Fruit fly (Drosophila melanogaster) whole organism, adult: ENCODE results near the gene CG10343.

Experiments
- CG11617 ChIP-seq: fragments of 200-800 bp; sonication (Bioruptor generic); optimal IDR thresholded peaks from 2 replicates; lab custom pipeline; 2017; ENCODE audit warnings: mild to moderate bottlenecking, missing biosample characterization, missing genetic modification reagents, missing genetic modification characterization
- CG12768 ChIP-seq: fragments of 200-800 bp; sonication (Bioruptor generic); optimal IDR thresholded peaks from 2 replicates; lab custom pipeline; 2017; ENCODE audit warnings: missing biosample characterization, missing genetic modification characterization, mild to moderate bottlenecking, moderate library complexity, missing genetic modification reagents
- CG14711 ChIP-seq: fragments of 200-800 bp; sonication (Bioruptor generic); optimal IDR thresholded peaks from 2 replicates; lab custom pipeline; 2018; ENCODE audit warnings: missing biosample characterization, mild to moderate bottlenecking, missing genetic modification characterization, moderate library complexity
- CG1620 ChIP-seq: fragments of 200-800 bp; sonication (Bioruptor generic); optimal IDR thresholded peaks from 2 replicates; lab custom pipeline; 2016; ENCODE audit warnings: missing biosample characterization, missing genetic modification characterization
- CG33017 ChIP-seq: fragments of 200-800 bp; sonication (Bioruptor generic); optimal IDR thresholded peaks from 2 replicates; lab custom pipeline; 2018; ENCODE audit warnings: missing biosample characterization, mild to moderate bottlenecking, missing genetic modification characterization, moderate library complexity
- CG5204 ChIP-seq: fragments of 200-800 bp; sonication (Bioruptor generic); optimal IDR thresholded peaks from 2 replicates; lab custom pipeline; 2016; ENCODE audit warnings: missing biosample characterization, missing genetic modification characterization
- CG7045 ChIP-seq: fragments of 200-800 bp; sonication (Bioruptor generic); optimal IDR thresholded peaks from 2 replicates; lab custom pipeline; 2017; ENCODE audit warnings: missing biosample characterization, mild to moderate bottlenecking, missing genetic modification characterization
- CG7101 ChIP-seq: fragments of 200-800 bp; sonication (Bioruptor generic); optimal IDR thresholded peaks from 2 replicates; lab custom pipeline; 2018; ENCODE audit warnings: missing biosample characterization, mild to moderate bottlenecking, missing genetic modification characterization, moderate library complexity
- Clk ChIP-seq: fragments of 200-800 bp; sonication (Bioruptor generic); optimal IDR thresholded peaks from 2 replicates; lab custom pipeline; 2017; ENCODE audit warnings: missing biosample characterization, missing genetic modification characterization
- Crg-1 ChIP-seq: fragments of 200-800 bp; sonication (Bioruptor generic); optimal IDR thresholded peaks from 2 replicates; lab custom pipeline; 2016; ENCODE audit warnings: missing biosample characterization, missing genetic modification characterization
- Hr96 ChIP-seq: fragments of 200-800 bp; sonication (Bioruptor generic); optimal IDR thresholded peaks from 2 replicates; lab custom pipeline; 2016; ENCODE audit warnings: missing biosample characterization, missing genetic modification characterization
- Mnt ChIP-seq: fragments of 200-800 bp; sonication (Bioruptor generic); optimal IDR thresholded peaks from 2 replicates; lab custom pipeline; 2016; ENCODE audit warnings: missing biosample characterization, mild to moderate bottlenecking, missing genetic modification characterization
- bab1 ChIP-seq: fragments of 200-800 bp; sonication (Bioruptor generic); optimal IDR thresholded peaks from 3 replicates; lab custom pipeline; 2019; ENCODE audit warnings: missing biosample characterization, mild to moderate bottlenecking, missing genetic modification characterization, moderate library complexity
- cic ChIP-seq: fragments of 200-800 bp; sonication (Bioruptor generic); optimal IDR thresholded peaks from 2 replicates; lab custom pipeline; 2017; ENCODE audit warnings: missing biosample characterization, mild to moderate bottlenecking, missing genetic modification characterization, moderate library complexity
- cnc ChIP-seq, 2 experiments: fragments of >200 bp; optimal IDR thresholded peaks; 2 replicates each; lab custom pipeline; 2017
- kay ChIP-seq: fragments of 200-800 bp; sonication (Bioruptor generic); peaks from one replicate; lab custom pipeline; 2016; ENCODE audit warnings: missing biosample characterization, missing genetic modification characterization, borderline replicate concordance
- ovo ChIP-seq: fragments of 200-800 bp; sonication (Bioruptor generic); optimal IDR thresholded peaks from 2 replicates; lab custom pipeline; 2016; ENCODE audit warnings: missing biosample characterization, missing genetic modification characterization
- pad ChIP-seq: fragments of 200-800 bp; sonication (Bioruptor generic); optimal IDR thresholded peaks from 3 replicates; lab custom pipeline; 2017; ENCODE audit warnings: missing biosample characterization, missing genetic modification characterization, mild to moderate bottlenecking, moderate library complexity, missing genetic modification reagents
- tj ChIP-seq: fragments of 200-800 bp; sonication (Bioruptor generic); optimal IDR thresholded peaks from 3 replicates; lab custom pipeline; 2017; ENCODE audit warnings: missing biosample characterization, mild to moderate bottlenecking, missing genetic modification characterization, moderate library complexity
- toe ChIP-seq: fragments of 200-800 bp; sonication (Bioruptor generic); optimal IDR thresholded peaks from 2 replicates; lab custom pipeline; 2016; ENCODE audit warnings: missing biosample characterization, missing genetic modification characterization

Gene CG10343

DNA sequence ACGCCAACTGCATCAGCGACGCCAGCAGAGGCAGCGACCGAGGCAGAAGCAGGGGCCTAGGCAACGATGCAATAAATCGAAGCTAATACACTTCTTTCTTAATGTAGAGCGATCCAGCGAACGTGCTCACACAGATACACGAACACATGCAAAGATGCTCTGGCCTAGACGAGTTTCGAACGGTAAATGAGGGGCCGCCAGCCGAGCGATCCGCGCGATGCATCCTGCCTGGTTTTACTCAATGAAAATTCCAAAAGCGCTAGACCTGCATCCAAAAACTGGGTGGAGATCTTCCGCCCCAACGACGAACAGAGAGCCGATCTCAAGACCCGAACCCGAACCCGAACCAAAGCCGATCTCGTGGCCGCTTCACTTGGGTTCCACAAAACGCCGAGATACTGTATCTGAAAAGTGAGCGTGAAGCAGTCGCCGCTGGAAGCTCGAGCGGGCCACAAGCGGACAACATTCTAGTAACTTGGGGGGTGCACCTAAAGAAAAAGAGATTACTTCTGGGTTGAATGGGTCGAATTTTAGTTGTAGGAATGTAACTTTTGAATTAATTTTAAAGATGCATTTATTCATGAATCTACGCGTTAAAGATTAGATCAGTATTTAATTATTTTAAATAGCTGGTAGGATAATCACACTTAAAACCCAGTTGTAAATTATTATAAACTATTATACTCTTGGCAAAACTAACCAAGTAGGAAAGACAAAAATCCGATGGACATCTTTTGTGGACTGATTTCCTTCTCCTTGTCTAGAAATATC lies 29.7 kb downstream of the CG10343 start:
- peak; percentile 64 for TF ChIP-seq cic (GFP tag; lab: Kevin White, UChicago)
- TF ChIP-seq CG1620 (GFP tag; lab: Kevin White, UChicago) = no peak
- TF ChIP-seq ovo (GFP tag; lab: Kevin White, UChicago) = peak; percentile 90

DNA sequence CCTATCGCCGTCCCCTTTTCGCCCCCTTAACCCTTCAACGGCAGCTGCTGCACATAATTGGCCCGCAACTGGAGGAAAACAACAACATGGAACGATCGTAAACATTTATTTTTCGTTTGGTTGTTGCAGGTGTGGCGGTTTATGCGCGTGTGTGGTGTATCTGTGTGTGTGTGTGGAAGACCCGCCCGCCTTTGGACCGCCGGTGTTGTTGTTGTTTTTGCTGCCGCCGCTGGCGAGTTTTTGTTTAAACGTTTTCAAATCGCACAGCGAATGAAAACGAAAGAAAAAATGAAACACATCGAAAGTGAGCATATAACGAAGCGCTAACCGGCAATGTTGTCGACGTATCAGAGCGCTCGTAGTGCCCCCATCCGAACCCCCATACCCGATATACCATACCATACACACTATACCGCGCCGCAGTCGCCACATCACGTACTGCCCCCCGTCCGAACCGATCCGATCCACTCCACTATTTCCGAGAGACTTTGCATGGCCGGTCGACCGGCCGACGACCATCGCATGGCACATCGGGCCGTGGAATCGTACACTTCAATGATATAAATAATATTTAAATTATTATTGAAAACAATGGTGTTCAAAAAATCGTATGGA lies 32.4 kb downstream of the CG10343 start:
- TF ChIP-seq bab1 = no peak

DNA sequence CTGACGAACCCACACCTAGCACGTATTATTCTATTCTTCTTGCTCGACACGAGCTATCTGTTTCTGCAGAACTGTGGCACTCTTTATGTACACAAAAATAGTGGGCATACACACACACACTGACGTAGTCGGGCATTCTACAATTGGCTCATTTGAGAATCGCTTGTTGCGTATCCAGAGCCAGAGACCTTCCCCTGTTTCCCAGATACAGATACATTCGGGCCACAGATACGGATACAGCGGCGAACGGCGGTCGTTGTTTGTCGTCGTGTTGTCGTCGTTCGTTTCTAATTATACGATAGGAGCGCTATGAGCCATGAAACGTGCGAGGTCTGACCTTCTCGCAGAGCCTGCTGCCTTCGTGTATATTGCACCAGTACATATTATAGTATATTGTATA lies 34.0 kb downstream of the CG10343 start:
- TF ChIP-seq CG5204 (GFP tag; lab: Kevin White, UChicago) = no peak
- no peak for TF ChIP-seq CG11617 (GFP tag; lab: Kevin White, UChicago)
- no peak for TF ChIP-seq bab1

DNA sequence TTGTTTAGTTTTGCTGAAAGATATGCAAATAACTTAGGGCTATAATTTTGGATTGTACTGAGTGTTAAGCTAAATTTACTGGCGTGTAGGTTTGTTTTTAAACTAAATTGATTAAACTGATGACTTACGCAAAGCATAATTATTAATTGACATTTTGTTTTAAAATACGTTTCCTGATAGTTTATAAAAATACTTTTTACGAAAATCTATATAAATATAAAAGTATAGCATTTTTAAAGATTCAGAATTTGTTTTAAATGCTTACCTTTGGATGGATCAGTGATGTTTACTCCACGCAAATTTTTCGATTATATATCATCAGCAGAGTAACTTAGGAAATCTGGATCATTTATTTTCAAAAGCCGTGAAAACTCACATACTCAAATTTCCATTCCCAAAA lies 36.7 kb downstream of the CG10343 start, which contains the start of the genes CG42752 and CG15167:
TSS of gene CG42752 (minus strand) at position 101 of the 400 bp plus-strand sequence.
TSS of gene CG15167 (plus strand) at position 349 of the 400 bp plus-strand sequence.
- TF ChIP-seq CG33017 (tag; lab: Kevin White, UChicago) = no peak
- TF ChIP-seq Hr96 (GFP tag; lab: Kevin White, UChicago) = no peak
- TF ChIP-seq cnc (optimal IDR thresholded peaks at IDR 0.05; lab: Kevin White, UChicago) = no peak
- no peak for TF ChIP-seq kay (GFP tag; lab: Kevin White, UChicago)
- TF ChIP-seq bab1 = no peak
- TF ChIP-seq CG11617 (GFP tag; lab: Kevin White, UChicago) = no peak
- no peak for TF ChIP-seq CG14711 (tag; lab: Kevin White, UChicago)
- no peak for TF ChIP-seq toe
- no peak for TF ChIP-seq CG1620 (GFP tag; lab: Kevin White, UChicago)
- no peak for TF ChIP-seq CG7045
- no peak for TF ChIP-seq tj (GFP tag; lab: Kevin White, UChicago)
- no peak for TF ChIP-seq Clk
- no peak for TF ChIP-seq cic (GFP tag; lab: Kevin White, UChicago)
- TF ChIP-seq Crg-1 (GFP tag; lab: Kevin White, UChicago) = no peak
- no peak for TF ChIP-seq CG7101 (tag; lab: Kevin White, UChicago)
- TF ChIP-seq Mnt (GFP tag; lab: Kevin White, UChicago) = no peak
- TF ChIP-seq ovo (GFP tag; lab: Kevin White, UChicago) = no peak
- TF ChIP-seq CG5204 (GFP tag; lab: Kevin White, UChicago) = no peak
- no peak for TF ChIP-seq CG12768 (GFP tag; lab: Kevin White, UChicago)
- no peak for TF ChIP-seq pad

DNA sequence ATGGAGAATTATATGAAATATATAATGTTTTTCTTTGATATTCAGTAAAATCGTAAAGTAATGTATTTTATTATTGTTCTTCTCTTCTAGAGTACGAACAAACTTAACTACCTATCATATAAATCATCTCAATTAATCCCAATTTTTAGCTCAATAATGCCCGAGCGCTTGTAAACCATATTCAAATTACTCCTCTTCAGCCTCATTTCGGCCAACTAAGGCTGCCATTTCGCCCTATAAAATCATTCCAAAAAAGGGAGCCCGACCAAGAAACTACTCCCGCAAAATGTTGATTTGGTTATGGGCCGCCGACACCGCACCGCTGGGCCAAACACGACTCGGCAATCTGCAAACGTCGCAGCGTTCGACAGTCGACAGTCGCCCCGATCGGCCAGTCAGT lies 39.4 kb downstream of the CG10343 start:
- TF ChIP-seq Clk (no peak), tj (GFP tag; lab: Kevin White, UChicago) (no peak), pad (no peak), CG11617 (GFP tag; lab: Kevin White, UChicago) (no peak), cic (GFP tag; lab: Kevin White, UChicago) (no peak), CG14711 (tag; lab: Kevin White, UChicago) (no peak)

DNA sequence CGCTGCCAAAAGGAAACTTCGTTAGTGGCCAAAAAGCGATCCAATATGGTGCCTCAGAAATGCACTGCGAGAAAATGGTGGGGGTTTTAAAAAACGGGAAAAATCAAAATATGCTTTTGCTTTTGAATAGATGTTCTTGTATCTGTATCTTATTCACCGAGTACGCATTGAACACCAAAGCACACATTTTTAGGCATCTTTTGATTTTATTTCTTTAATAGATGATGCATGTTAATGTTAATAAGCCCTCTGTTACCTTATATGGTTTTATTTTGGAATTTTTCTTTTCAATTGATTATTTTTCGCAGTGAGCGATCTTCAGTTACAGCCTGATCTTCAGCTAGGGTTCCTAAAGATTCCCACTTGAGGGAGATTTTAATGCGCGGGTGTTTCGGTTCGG lies 40.6 kb downstream of the CG10343 start:
- TF ChIP-seq CG11617 (GFP tag; lab: Kevin White, UChicago) (no peak), CG7045 (no peak), Hr96 (GFP tag; lab: Kevin White, UChicago) (no peak), toe (no peak), CG33017 (tag; lab: Kevin White, UChicago) (no peak), CG1620 (GFP tag; lab: Kevin White, UChicago) (no peak), CG14711 (tag; lab: Kevin White, UChicago) (no peak), CG7101 (tag; lab: Kevin White, UChicago) (no peak), kay (GFP tag; lab: Kevin White, UChicago) (no peak), Clk (no peak), ovo (GFP tag; lab: Kevin White, UChicago) (no peak), cnc (optimal IDR thresholded peaks at IDR 0.05; lab: Kevin White, UChicago) (no peak), CG5204 (GFP tag; lab: Kevin White, UChicago) (no peak), bab1 (no peak), Crg-1 (GFP tag; lab: Kevin White, UChicago) (no peak), Mnt (GFP tag; lab: Kevin White, UChicago) (no peak), CG12768 (GFP tag; lab: Kevin White, UChicago) (no peak), tj (GFP tag; lab: Kevin White, UChicago) (no peak)

DNA sequence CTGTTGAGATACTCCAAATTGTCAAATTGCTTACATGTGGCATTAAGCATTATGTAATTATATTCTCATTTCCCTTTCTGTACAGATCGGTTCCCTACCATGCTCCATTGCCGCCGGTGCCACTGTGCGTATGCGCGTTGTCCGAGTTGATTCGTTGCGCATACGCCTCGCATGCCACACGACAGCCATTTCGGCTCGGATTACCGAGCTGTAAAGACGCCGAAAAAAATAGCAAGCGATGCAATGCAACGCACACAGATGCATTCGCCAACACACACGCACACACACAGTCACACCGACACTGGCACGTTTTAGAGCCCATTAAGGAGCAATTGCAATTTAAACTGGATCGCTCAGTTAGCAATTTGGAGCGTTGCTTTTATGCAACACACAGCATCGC lies 42.2 kb downstream of the CG10343 start:
- no peak for TF ChIP-seq CG7101 (tag; lab: Kevin White, UChicago)
- TF ChIP-seq cnc (optimal IDR thresholded peaks at IDR 0.05; lab: Kevin White, UChicago) = no peak
- TF ChIP-seq CG1620 (GFP tag; lab: Kevin White, UChicago) = no peak
- TF ChIP-seq Hr96 (GFP tag; lab: Kevin White, UChicago) = no peak
- no peak for TF ChIP-seq kay (GFP tag; lab: Kevin White, UChicago)
- no peak for TF ChIP-seq Mnt (GFP tag; lab: Kevin White, UChicago)
- TF ChIP-seq CG11617 (GFP tag; lab: Kevin White, UChicago) = no peak
- no peak for TF ChIP-seq Crg-1 (GFP tag; lab: Kevin White, UChicago)
- TF ChIP-seq CG7045 = no peak
- TF ChIP-seq cic (GFP tag; lab: Kevin White, UChicago) = no peak
- TF ChIP-seq CG12768 (GFP tag; lab: Kevin White, UChicago) = no peak
- TF ChIP-seq tj (GFP tag; lab: Kevin White, UChicago) = no peak
- TF ChIP-seq bab1 = no peak
- TF ChIP-seq CG14711 (tag; lab: Kevin White, UChicago) = no peak
- TF ChIP-seq toe = no peak
- TF ChIP-seq ovo (GFP tag; lab: Kevin White, UChicago) = no peak
- no peak for TF ChIP-seq CG5204 (GFP tag; lab: Kevin White, UChicago)
- no peak for TF ChIP-seq pad
- TF ChIP-seq Clk = no peak
